Worm (Caenorhabditis elegans): ENCODE measurements around the gene nhr-180.

ce11 chrV:620987-621386, 46.3 kb downstream of the nhr-180 start:
- TF ChIP-seq egl-18 (GFP tag; IDR thresholded peaks at IDR 0.05): no peak
- no peak for TF ChIP-seq madf-10 (tag; optimal IDR thresholded peaks at IDR 0.05)
- no peak for TF ChIP-seq cebp-2 (GFP tag; IDR thresholded peaks at IDR 0.05)
- no peak for TF ChIP-seq C17E4.6 (GFP tag; IDR thresholded peaks at IDR 0.05)
- TF ChIP-seq pha-4 (tag; optimal IDR thresholded peaks at IDR 0.05): no peak
- no peak for TF ChIP-seq mxl-1 (tag; optimal IDR thresholded peaks at IDR 0.05)
- TF ChIP-seq dpl-1 (GFP tag; optimal IDR thresholded peaks at IDR 0.05): no peak

Data from whole organism, young adult.